Worm (Caenorhabditis elegans) whole organism, midembryonic: Measurements from ENCODE around the gene C10E2.2.
A peak's percentile ranks its signal among the peaks of the same experiment; 100 is the strongest.

ENCODE experiments used
- T22C8.4 ChIP-seq: fragments of 200-800 bp; sonication (Bioruptor generic); IDR thresholded peaks from 2 replicates; pipeline ENCODE4 v1.3.6; 2022; ENCODE audit warnings: missing genetic modification characterization, missing compliant biosample characterization
- cog-1 ChIP-seq: sonication (generic microtip); optimal IDR thresholded peaks from 2 replicates; lab custom pipeline; 2016; ENCODE audit warnings: missing genetic modification characterization, missing compliant biosample characterization
- flt-1 ChIP-seq: fragments of 200-800 bp; sonication (Bioruptor generic); IDR thresholded peaks from 2 replicates; pipeline ENCODE4 v1.3.6; 2022; ENCODE audit warnings: missing genetic modification characterization, missing compliant biosample characterization
- klf-2 ChIP-seq: fragments of 200-800 bp; sonication (Bioruptor generic); conservative IDR thresholded peaks from 2 replicates; pipeline ENCODE4 v1.3.6; 2022; ENCODE audit warnings: missing genetic modification reagents, missing genetic modification characterization, missing compliant biosample characterization
- med-1 ChIP-seq: sonication (generic microtip); optimal IDR thresholded peaks from 2 replicates; lab custom pipeline; 2017; ENCODE audit warnings: missing genetic modification characterization, mild to moderate bottlenecking, missing compliant biosample characterization, antibody characterized with exemption, missing genetic modification reagents; ENCODE audit not compliant: insufficient read depth
- ref-1 ChIP-seq: fragments of 200-800 bp; sonication (Bioruptor generic); conservative IDR thresholded peaks from 2 replicates; pipeline ENCODE4 v1.3.6; 2022; ENCODE audit warnings: missing genetic modification reagents, missing genetic modification characterization, missing compliant biosample characterization
- tab-1 ChIP-seq: fragments of 200-800 bp; sonication (Bioruptor generic); IDR thresholded peaks from 2 replicates; pipeline ENCODE4 v1.3.6; 2022; ENCODE audit warnings: missing genetic modification characterization, missing compliant biosample characterization
- ztf-23 ChIP-seq: fragments of 200-800 bp; sonication (Bioruptor generic); IDR thresholded peaks from 2 replicates; pipeline ENCODE4 v1.3.6; 2022; ENCODE audit warnings: missing genetic modification reagents, missing genetic modification characterization, missing compliant biosample characterization
- ztf-29 ChIP-seq: fragments of 200-800 bp; sonication (Bioruptor generic); IDR thresholded peaks from 2 replicates; pipeline ENCODE4 v1.3.6; 2022; ENCODE audit warnings: missing genetic modification reagents, missing genetic modification characterization, missing compliant biosample characterization

Gene C10E2.2

ce11 chrX:16762529-16762928, 17.5 kb downstream of the C10E2.2 start, which contains the start of gene C10E2.1:
TSS of gene C10E2.1 (plus strand) at chrX:16762829.
- TF ChIP-seq tab-1: no peak
- no peak for TF ChIP-seq cog-1
- TF ChIP-seq T22C8.4 (GFP tag; lab: Robert Waterston, UW): no peak
- TF ChIP-seq ztf-29 (GFP tag; lab: Robert Waterston, UW): no peak
- TF ChIP-seq ztf-23 (GFP tag; lab: Robert Waterston, UW): no peak
- TF ChIP-seq klf-2: no peak
- no peak for TF ChIP-seq ref-1 (GFP tag; lab: Robert Waterston, UW)
- no peak for TF ChIP-seq flt-1 (GFP tag; lab: Robert Waterston, UW)
- no peak for TF ChIP-seq med-1 (GFP tag; lab: Kevin White, UChicago)

ce11 chrX:16770398-16770797, 25.4 kb downstream of the C10E2.2 start, which contains the start of gene mct-6:
TSS of gene mct-6 (minus strand) at chrX:16770498.
- TF ChIP-seq ztf-29 (GFP tag; lab: Robert Waterston, UW) (no peak), flt-1 (GFP tag; lab: Robert Waterston, UW) (no peak), T22C8.4 (GFP tag; lab: Robert Waterston, UW) (no peak), klf-2 (no peak), med-1 (GFP tag; lab: Kevin White, UChicago) (no peak), ref-1 (GFP tag; lab: Robert Waterston, UW) (no peak), cog-1 (no peak), tab-1 (no peak), ztf-23 (GFP tag; lab: Robert Waterston, UW) (no peak)

- TF ChIP-seq tab-1 (0 out of 2 replicates have a peak, but pooled peaks have one; percentile 22), klf-2 (no peak), ztf-23 (GFP tag; lab: Robert Waterston, UW) (peak; percentile 57; the same call in 1 of the 2 replicates)
Measured at ce11 chrX:16770919-16771318, 25.9 kb downstream of the C10E2.2 start.

- no peak for TF ChIP-seq T22C8.4 (GFP tag; lab: Robert Waterston, UW)
- no peak for TF ChIP-seq ztf-29 (GFP tag; lab: Robert Waterston, UW)
- TF ChIP-seq ztf-23 (GFP tag; lab: Robert Waterston, UW): no peak
- TF ChIP-seq med-1 (GFP tag; lab: Kevin White, UChicago): no peak
- TF ChIP-seq tab-1: no peak
- TF ChIP-seq cog-1: no peak
- TF ChIP-seq ref-1 (GFP tag; lab: Robert Waterston, UW): no peak
- TF ChIP-seq flt-1 (GFP tag; lab: Robert Waterston, UW): no peak
- TF ChIP-seq klf-2: no peak
Measured at ce11 chrX:16772112-16772731, 27.2 kb downstream of the C10E2.2 start.

ce11 chrX:16773421-16773820, 28.4 kb downstream of the C10E2.2 start:
- TF ChIP-seq ztf-23 (GFP tag; lab: Robert Waterston, UW) (no peak), klf-2 (no peak)

ce11 chrX:16775335-16775835, 30.3 kb downstream of the C10E2.2 start:
- TF ChIP-seq tab-1 (no peak), ztf-23 (GFP tag; lab: Robert Waterston, UW) (no peak), T22C8.4 (GFP tag; lab: Robert Waterston, UW) (no peak), cog-1 (no peak), klf-2 (no peak), ref-1 (GFP tag; lab: Robert Waterston, UW) (no peak), ztf-29 (GFP tag; lab: Robert Waterston, UW) (no peak), med-1 (GFP tag; lab: Kevin White, UChicago) (no peak), flt-1 (GFP tag; lab: Robert Waterston, UW) (no peak)

- TF ChIP-seq cog-1: no peak
- TF ChIP-seq tab-1: no peak
- TF ChIP-seq ref-1 (GFP tag; lab: Robert Waterston, UW): no peak
- no peak for TF ChIP-seq med-1 (GFP tag; lab: Kevin White, UChicago)
- TF ChIP-seq ztf-29 (GFP tag; lab: Robert Waterston, UW): no peak
- no peak for TF ChIP-seq ztf-23 (GFP tag; lab: Robert Waterston, UW)
- no peak for TF ChIP-seq klf-2
- no peak for TF ChIP-seq flt-1 (GFP tag; lab: Robert Waterston, UW)
- no peak for TF ChIP-seq T22C8.4 (GFP tag; lab: Robert Waterston, UW)
Measured at ce11 chrX:16782797-16783259, 37.8 kb downstream of the C10E2.2 start, which contains the start of gene T01C8.3. TSS of gene T01C8.3 (minus strand) at chrX:16783209.

ce11 chrX:16784038-16784437, 39.0 kb downstream of the C10E2.2 start:
- TF ChIP-seq ztf-23 (GFP tag; lab: Robert Waterston, UW) (no peak), ztf-29 (GFP tag; lab: Robert Waterston, UW) (no peak), ref-1 (GFP tag; lab: Robert Waterston, UW) (no peak), flt-1 (GFP tag; lab: Robert Waterston, UW) (no peak), T22C8.4 (GFP tag; lab: Robert Waterston, UW) (no peak), tab-1 (no peak), med-1 (GFP tag; lab: Kevin White, UChicago) (no peak), klf-2 (no peak), cog-1 (no peak)

- no peak for TF ChIP-seq T22C8.4 (GFP tag; lab: Robert Waterston, UW)
- TF ChIP-seq klf-2: no peak
- no peak for TF ChIP-seq ztf-23 (GFP tag; lab: Robert Waterston, UW)
- no peak for TF ChIP-seq flt-1 (GFP tag; lab: Robert Waterston, UW)
- TF ChIP-seq ref-1 (GFP tag; lab: Robert Waterston, UW): no peak
- TF ChIP-seq med-1 (GFP tag; lab: Kevin White, UChicago): no peak
- no peak for TF ChIP-seq tab-1
- no peak for TF ChIP-seq ztf-29 (GFP tag; lab: Robert Waterston, UW)
- TF ChIP-seq cog-1: no peak
Measured at ce11 chrX:16786021-16786488, 41.0 kb downstream of the C10E2.2 start, which contains the start of gene T01C8.2. TSS of gene T01C8.2 (plus strand) at chrX:16786438.
